Worm (Caenorhabditis elegans) whole organism, early embryonic: ENCODE measurements around the gene pqn-82.

Experiments
- B0310.2 ChIP-seq: sonication (generic microtip); optimal IDR thresholded peaks from 2 replicates; lab custom pipeline; 2016; ENCODE audit warnings: mild to moderate bottlenecking, missing genetic modification characterization, missing compliant biosample characterization
- F13C5.2 ChIP-seq: sonication (generic microtip); optimal IDR thresholded peaks from 2 replicates; lab custom pipeline; 2017; ENCODE audit warnings: mild to moderate bottlenecking, missing genetic modification characterization, inconsistent platforms, missing compliant biosample characterization
- aly-1 ChIP-seq: sonication (generic microtip); optimal IDR thresholded peaks from 2 replicates; lab custom pipeline; 2016; ENCODE audit warnings: missing genetic modification characterization, missing compliant biosample characterization
- ama-1 ChIP-seq: fragments of 150-350 bp; optimal IDR thresholded peaks from 2 replicates; lab custom pipeline; 2014
- ceh-13 ChIP-seq: fragments of 200-800 bp; sonication (Bioruptor generic); optimal IDR thresholded peaks from 2 replicates; lab custom pipeline; 2018; ENCODE audit warnings: mild to moderate bottlenecking, missing genetic modification characterization, missing compliant biosample characterization
- ceh-36 ChIP-seq: sonication (generic microtip); optimal IDR thresholded peaks from 2 replicates; lab custom pipeline; 2016; ENCODE audit warnings: missing genetic modification characterization, inconsistent platforms, missing compliant biosample characterization
- ets-7 ChIP-seq: sonication (generic microtip); optimal IDR thresholded peaks from 2 replicates; lab custom pipeline; 2016; ENCODE audit warnings: missing genotype, missing genetic modification characterization, missing compliant biosample characterization
- flt-1 ChIP-seq: fragments of 200-800 bp; sonication (Bioruptor generic); IDR thresholded peaks from 2 replicates; pipeline ENCODE4 v1.3.6; 2022; ENCODE audit warnings: missing genetic modification characterization, missing compliant biosample characterization
- hmbx-1 ChIP-seq: sonication (generic microtip); optimal IDR thresholded peaks from 2 replicates; lab custom pipeline; 2016; ENCODE audit warnings: mild to moderate bottlenecking, missing genetic modification characterization, missing compliant biosample characterization
- hmg-4 ChIP-seq: fragments of 200-800 bp; sonication (Bioruptor generic); optimal IDR thresholded peaks from 2 replicates; lab custom pipeline; 2018; ENCODE audit warnings: mild to moderate bottlenecking, missing genetic modification characterization, missing compliant biosample characterization
- hnd-1 ChIP-seq: sonication (generic microtip); optimal IDR thresholded peaks from 2 replicates; lab custom pipeline; 2016; ENCODE audit warnings: missing genetic modification characterization, missing compliant biosample characterization
- pes-1 ChIP-seq: fragments of 200-800 bp; sonication (Bioruptor generic); IDR thresholded peaks from 2 replicates; pipeline ENCODE4 v1.3.6; 2022; ENCODE audit warnings: missing genetic modification reagents, missing genetic modification characterization, missing compliant biosample characterization
- scrt-1 ChIP-seq: fragments of 200-800 bp; sonication (Bioruptor generic); IDR thresholded peaks from 2 replicates; pipeline ENCODE4 v1.3.6; 2022; ENCODE audit warnings: missing genetic modification characterization, missing compliant biosample characterization
- sea-1 ChIP-seq: fragments of 200-800 bp; sonication (Bioruptor generic); conservative IDR thresholded peaks from 2 replicates; pipeline ENCODE4 v1.3.6; 2022; ENCODE audit warnings: missing genetic modification characterization, missing compliant biosample characterization
- tbx-11 ChIP-seq: fragments of 200-800 bp; sonication (Bioruptor generic); IDR thresholded peaks from 2 replicates; pipeline ENCODE4 v1.3.6; 2022; ENCODE audit warnings: missing genetic modification characterization, missing compliant biosample characterization
- tbx-37 ChIP-seq: fragments of 200-800 bp; sonication (Bioruptor generic); conservative IDR thresholded peaks from 2 replicates; pipeline ENCODE4 v1.3.6; 2022; ENCODE audit warnings: missing genetic modification reagents, missing genetic modification characterization, missing compliant biosample characterization
- tra-4 ChIP-seq: sonication (generic microtip); optimal IDR thresholded peaks from 2 replicates; lab custom pipeline; 2017; ENCODE audit warnings: missing genetic modification characterization, missing compliant biosample characterization

Gene pqn-82

ce11 chrIII:1852126-1852717 is 3.4 kb downstream of the pqn-82 start:
- TF ChIP-seq hmbx-1 (tag; lab: Kevin White, UChicago) (no peak), F13C5.2 (no peak), hnd-1 (tag; lab: Kevin White, UChicago) (no peak), hmg-4 (GFP tag; lab: Kevin White, UChicago) (no peak), tbx-11 (GFP tag; lab: Robert Waterston, UW) (no peak), aly-1 (no peak), ama-1 (lab: Kevin White, UChicago) (no peak), scrt-1 (GFP tag; lab: Robert Waterston, UW) (no peak), ceh-13 (GFP tag; lab: Kevin White, UChicago) (no peak), tbx-37 (no peak), pes-1 (GFP tag; lab: Robert Waterston, UW) (no peak), tra-4 (no peak), flt-1 (GFP tag; lab: Robert Waterston, UW) (no peak), sea-1 (GFP tag; lab: Robert Waterston, UW) (no peak), B0310.2 (tag; lab: Kevin White, UChicago) (no peak)

- no peak for TF ChIP-seq F13C5.2
- no peak for TF ChIP-seq hmg-4 (GFP tag; lab: Kevin White, UChicago)
- no peak for TF ChIP-seq ceh-13 (GFP tag; lab: Kevin White, UChicago)
- TF ChIP-seq pes-1 (GFP tag; lab: Robert Waterston, UW), result no peak
- no peak for TF ChIP-seq B0310.2 (tag; lab: Kevin White, UChicago)
- no peak for TF ChIP-seq ets-7 (tag; lab: Kevin White, UChicago)
- no peak for TF ChIP-seq hmbx-1 (tag; lab: Kevin White, UChicago)
- no peak for TF ChIP-seq tra-4
- no peak for TF ChIP-seq flt-1 (GFP tag; lab: Robert Waterston, UW)
- TF ChIP-seq hnd-1 (tag; lab: Kevin White, UChicago), result no peak
- TF ChIP-seq tbx-11 (GFP tag; lab: Robert Waterston, UW), result no peak
- no peak for TF ChIP-seq ama-1 (lab: Kevin White, UChicago)
- no peak for TF ChIP-seq scrt-1 (GFP tag; lab: Robert Waterston, UW)
- no peak for TF ChIP-seq tbx-37
Observed at ce11 chrIII:1853944-1854343, 5.1 kb downstream of the pqn-82 start.

DNA sequence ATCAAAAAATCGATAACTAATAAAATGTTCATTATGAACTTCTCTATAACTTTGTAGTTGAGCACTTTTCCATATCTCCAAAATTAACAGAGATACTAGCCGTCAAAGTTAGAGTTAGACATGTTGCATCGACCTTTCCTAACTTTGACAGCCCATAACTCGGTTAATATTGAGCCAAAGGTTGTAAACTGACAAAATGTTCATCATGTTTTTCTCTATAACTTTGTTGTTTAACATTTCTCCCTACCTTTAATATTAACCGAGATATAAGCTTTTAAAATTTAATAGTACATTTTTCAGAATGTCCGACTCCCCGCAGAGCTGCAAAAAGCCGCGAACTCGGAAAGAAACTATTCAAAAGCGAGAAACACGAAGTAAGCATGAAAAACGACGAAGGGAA is 6.2 kb downstream of the pqn-82 start, which contains the start of gene hlh-33:
hlh-33 (plus strand) TSS at position 301 of the 400 bp plus-strand sequence.
- TF ChIP-seq ama-1 (lab: Kevin White, UChicago) (no peak), scrt-1 (GFP tag; lab: Robert Waterston, UW) (no peak), hnd-1 (tag; lab: Kevin White, UChicago) (no peak)

ce11 chrIII:1856175-1856574 is 7.3 kb downstream of the pqn-82 start:
- TF ChIP-seq ceh-36 (tag; lab: Kevin White, UChicago), result peak; percentile 83
- no peak for TF ChIP-seq tbx-37

ce11 chrIII:1856679-1857078 is 7.8 kb downstream of the pqn-82 start:
- TF ChIP-seq tbx-11 (GFP tag; lab: Robert Waterston, UW) (no peak), tra-4 (no peak), ama-1 (lab: Kevin White, UChicago) (no peak), flt-1 (GFP tag; lab: Robert Waterston, UW) (no peak), ceh-13 (GFP tag; lab: Kevin White, UChicago) (no peak), pes-1 (GFP tag; lab: Robert Waterston, UW) (no peak), B0310.2 (tag; lab: Kevin White, UChicago) (no peak), F13C5.2 (no peak), hnd-1 (tag; lab: Kevin White, UChicago) (no peak), ceh-36 (tag; lab: Kevin White, UChicago) (no peak), ets-7 (tag; lab: Kevin White, UChicago) (no peak), sea-1 (GFP tag; lab: Robert Waterston, UW) (no peak), tbx-37 (no peak)

DNA sequence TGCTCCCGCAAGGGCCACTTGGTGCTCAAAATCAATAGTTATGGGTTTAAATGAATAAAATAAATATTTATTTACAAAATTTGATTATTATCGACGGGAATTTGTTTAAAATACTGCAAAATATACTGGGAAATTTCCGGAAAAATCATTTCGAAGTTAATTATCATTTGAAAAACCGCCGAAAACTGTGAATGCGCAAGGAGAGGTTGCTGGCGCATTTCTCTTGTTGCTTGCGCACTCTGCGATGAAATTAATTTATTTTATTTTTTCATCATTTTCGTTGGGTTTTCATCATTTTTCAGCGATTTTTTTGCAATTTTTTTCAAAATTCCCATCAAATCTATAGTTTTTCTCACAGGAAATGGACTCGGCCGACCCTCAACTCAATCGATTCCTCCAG is 10.7 kb downstream of the pqn-82 start, which contains the start of gene ddp-1:
ddp-1 (plus strand) TSS at position 357 of the 400 bp plus-strand sequence.
- no peak for TF ChIP-seq hmbx-1 (tag; lab: Kevin White, UChicago)
- TF ChIP-seq aly-1, result no peak
- 0 out of 2 replicates have a peak, but pooled peaks have one; percentile 44 for TF ChIP-seq tbx-11 (GFP tag; lab: Robert Waterston, UW)
- TF ChIP-seq scrt-1 (GFP tag; lab: Robert Waterston, UW), result peak; percentile 70; the same call in 1 of the 2 replicates
- TF ChIP-seq ceh-13 (GFP tag; lab: Kevin White, UChicago), result peak; percentile 51
- TF ChIP-seq pes-1 (GFP tag; lab: Robert Waterston, UW), result peak; percentile 82
- peak; percentile 72; the same call in 1 of the 2 replicates for TF ChIP-seq sea-1 (GFP tag; lab: Robert Waterston, UW)
- TF ChIP-seq ama-1 (lab: Kevin White, UChicago), result no peak
- TF ChIP-seq hmg-4 (GFP tag; lab: Kevin White, UChicago), result peak; percentile 81
- TF ChIP-seq tra-4, result peak; percentile 47
- peak; percentile 49; the same call in 1 of the 2 replicates for TF ChIP-seq tbx-37
- peak; percentile 43 for TF ChIP-seq B0310.2 (tag; lab: Kevin White, UChicago)
- TF ChIP-seq hnd-1 (tag; lab: Kevin White, UChicago), result peak; percentile 53
- no peak for TF ChIP-seq ets-7 (tag; lab: Kevin White, UChicago)
- TF ChIP-seq flt-1 (GFP tag; lab: Robert Waterston, UW), result peak; percentile 69
- TF ChIP-seq F13C5.2, result peak; percentile 96
- peak; percentile 77 for TF ChIP-seq ceh-36 (tag; lab: Kevin White, UChicago)

DNA sequence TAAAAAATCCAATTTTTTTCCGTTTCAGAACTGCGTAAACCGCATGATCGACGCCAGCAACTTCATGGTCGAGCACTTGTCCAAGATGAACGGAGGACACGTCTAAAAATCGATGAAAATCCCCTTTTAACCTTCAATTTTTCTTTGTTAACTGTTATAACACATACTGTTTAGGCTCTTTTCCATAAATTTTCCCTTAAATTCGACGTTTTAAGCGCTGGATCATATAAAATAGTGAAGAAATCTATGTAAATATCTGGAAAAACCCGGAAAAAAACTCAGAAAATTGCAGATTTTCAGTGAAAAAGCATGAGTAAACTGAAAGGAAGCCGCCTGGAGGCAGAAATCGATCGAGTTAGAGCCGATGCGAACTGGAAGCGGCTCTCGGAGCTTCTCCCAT is 11.3 kb downstream of the pqn-82 start, which contains the start of gene ttc-7:
ttc-7 (plus strand) TSS at position 301 of the 400 bp plus-strand sequence.
- TF ChIP-seq tbx-11 (GFP tag; lab: Robert Waterston, UW), result no peak
- TF ChIP-seq tra-4, result no peak
- TF ChIP-seq hnd-1 (tag; lab: Kevin White, UChicago), result no peak
- TF ChIP-seq sea-1 (GFP tag; lab: Robert Waterston, UW), result no peak
- TF ChIP-seq ceh-13 (GFP tag; lab: Kevin White, UChicago), result no peak
- no peak for TF ChIP-seq aly-1
- TF ChIP-seq scrt-1 (GFP tag; lab: Robert Waterston, UW), result no peak
- no peak for TF ChIP-seq ama-1 (lab: Kevin White, UChicago)
- TF ChIP-seq F13C5.2, result no peak
- TF ChIP-seq ceh-36 (tag; lab: Kevin White, UChicago), result no peak
- no peak for TF ChIP-seq ets-7 (tag; lab: Kevin White, UChicago)
- no peak for TF ChIP-seq tbx-37
- no peak for TF ChIP-seq hmg-4 (GFP tag; lab: Kevin White, UChicago)
- TF ChIP-seq flt-1 (GFP tag; lab: Robert Waterston, UW), result no peak
- no peak for TF ChIP-seq B0310.2 (tag; lab: Kevin White, UChicago)
- no peak for TF ChIP-seq pes-1 (GFP tag; lab: Robert Waterston, UW)
- TF ChIP-seq hmbx-1 (tag; lab: Kevin White, UChicago), result no peak
